Fruit fly (Drosophila melanogaster) whole organism, larva: Measurements from ENCODE around the gene shep.

Experiments used
- noc ChIP-seq: fragments of 200-800 bp; sonication (Bioruptor generic); optimal IDR thresholded peaks from 3 replicates; lab custom pipeline; 2019; ENCODE audit warnings: missing biosample characterization, mild to moderate bottlenecking, missing genetic modification characterization, moderate library complexity

shep gene

dm6 chr3L:5128214-5128613 lies 149.5 kb downstream of the shep start:
- TF ChIP-seq noc: no peak

- no peak for TF ChIP-seq noc
These were observed 150.1 kb downstream of the shep start for dm6 chr3L:5127609-5128008.

- no peak for TF ChIP-seq noc
These were observed 152.5 kb downstream of the shep start for dm6 chr3L:5125202-5125601.
